Fruit fly (Drosophila melanogaster): Measurements from ENCODE around the gene CG45101.

CG45101 gene

DNA sequence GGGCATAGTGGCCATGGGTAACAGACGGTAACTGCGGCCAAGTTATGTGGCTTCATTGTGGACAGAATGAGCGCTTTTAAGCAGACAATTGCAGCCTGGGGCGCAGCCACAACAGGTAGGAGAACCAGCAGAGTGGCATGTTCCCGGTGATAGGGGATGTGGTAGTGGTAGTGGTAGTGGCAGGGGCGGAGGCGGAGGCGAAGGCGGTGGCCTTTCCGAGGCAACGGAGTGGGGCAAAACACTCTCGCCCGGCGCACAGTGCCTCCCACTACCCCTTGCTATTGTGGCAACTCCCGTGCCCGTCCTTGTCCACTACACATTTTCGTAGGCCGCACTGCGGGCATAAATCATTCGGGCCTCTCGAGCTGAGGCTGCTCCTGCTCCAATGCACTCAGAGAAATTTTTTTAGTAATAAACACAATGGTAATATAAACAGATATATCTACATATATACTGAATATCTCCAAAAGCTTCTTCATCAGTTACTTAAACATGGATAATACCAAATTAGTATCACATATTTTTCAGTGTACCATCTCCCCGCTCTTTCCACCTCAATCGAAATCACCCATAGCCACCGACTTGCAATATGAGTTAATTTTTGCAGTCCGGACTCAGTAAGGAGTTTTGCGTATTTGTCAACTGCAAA, 31.3 kb upstream of the CG45101 start (continued):
- TF ChIP-seq ss (GFP tag; optimal IDR thresholded peaks at IDR 0.05): peak; percentile 74 to 78
- TF ChIP-seq Ets21C (GFP tag; optimal IDR thresholded peaks at IDR 0.05): peak; percentile 36
- peak; percentile 76 for TF ChIP-seq achi (GFP tag; optimal IDR thresholded peaks at IDR 0.05)
- peak; percentile 59 for TF ChIP-seq CG6792 (GFP tag; optimal IDR thresholded peaks at IDR 0.05)
- peak; percentile 56 for TF ChIP-seq Sox102F (GFP tag; optimal IDR thresholded peaks at IDR 0.05)
- peak; percentile 64 for TF ChIP-seq fd59A (GFP tag; optimal IDR thresholded peaks at IDR 0.05)
- peak; percentile 71 for TF ChIP-seq Lpt (GFP tag; optimal IDR thresholded peaks at IDR 0.05)
- TF ChIP-seq Sox14 (GFP tag; optimal IDR thresholded peaks at IDR 0.05): peak; percentile 69
- TF ChIP-seq Blimp-1 (GFP tag; optimal IDR thresholded peaks at IDR 0.05): peak; percentile 70
- peak; percentile 80 for TF ChIP-seq OdsH (GFP tag; optimal IDR thresholded peaks at IDR 0.05)
- TF ChIP-seq Eip93F (GFP tag; optimal IDR thresholded peaks at IDR 0.05): no peak
- peak; percentile 80 for TF ChIP-seq CG10631 (GFP tag; optimal IDR thresholded peaks at IDR 0.05)
- TF ChIP-seq CG6276 (GFP tag; optimal IDR thresholded peaks at IDR 0.05): peak; percentile 76
- TF ChIP-seq CG9139 (GFP tag; optimal IDR thresholded peaks at IDR 0.05): peak; percentile 59
- peak; percentile 96 for TF ChIP-seq Eip78C (GFP tag)
- peak; percentile 60 for TF ChIP-seq CG34406 (GFP tag; optimal IDR thresholded peaks at IDR 0.05)
- peak; percentile 33 to 46 for TF ChIP-seq salr (GFP tag; optimal IDR thresholded peaks at IDR 0.05)
- peak; percentile 71 for TF ChIP-seq CG3919 (GFP tag; optimal IDR thresholded peaks at IDR 0.05)
- peak; percentile 81 for TF ChIP-seq esn (GFP tag; optimal IDR thresholded peaks at IDR 0.05)
- TF ChIP-seq Gug (GFP tag; IDR thresholded peaks at IDR 0.05): peak; percentile 78
- peak; percentile 40 for TF ChIP-seq CG4318 (GFP tag; optimal IDR thresholded peaks at IDR 0.05)
- peak; percentile 79 for TF ChIP-seq CG3032 (tag; optimal IDR thresholded peaks at IDR 0.05)
- TF ChIP-seq CG8632 (GFP tag; optimal IDR thresholded peaks at IDR 0.05): peak; percentile 59
- TF ChIP-seq Eip75B (GFP tag; optimal IDR thresholded peaks at IDR 0.05): peak; percentile 79
- peak; percentile 66 for TF ChIP-seq CG11762 (GFP tag; optimal IDR thresholded peaks at IDR 0.05; ENCODE audit: insufficient read depth)
- TF ChIP-seq Hr4 (GFP tag; optimal IDR thresholded peaks at IDR 0.05): peak; percentile 89
- peak; percentile 64 for TF ChIP-seq net (GFP tag; optimal IDR thresholded peaks at IDR 0.05)
- TF ChIP-seq cyc (GFP tag; optimal IDR thresholded peaks at IDR 0.05): peak; percentile 54

DNA sequence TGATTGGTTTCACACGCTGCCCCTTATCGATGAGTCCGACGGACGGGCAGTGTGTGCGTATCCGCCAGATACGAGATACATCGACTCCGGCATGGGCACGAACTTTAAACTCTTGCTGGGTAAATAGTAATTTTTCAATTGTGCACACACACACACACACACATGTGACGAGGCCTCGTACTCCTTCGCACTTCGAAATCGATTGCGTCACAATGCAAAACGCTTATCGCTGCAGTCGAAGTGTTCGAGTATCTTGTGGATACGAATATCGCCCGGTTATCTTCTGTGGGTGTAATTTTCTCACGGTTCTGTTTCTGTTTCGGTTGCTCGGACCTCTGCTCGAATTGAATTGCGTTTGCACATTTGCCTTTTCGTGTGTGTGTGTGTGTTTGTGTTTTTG, 29.8 kb upstream of the CG45101 start:
- TF ChIP-seq CG6854 (GFP tag; optimal IDR thresholded peaks at IDR 0.05) (no peak), CG3919 (GFP tag; optimal IDR thresholded peaks at IDR 0.05) (no peak), vri (GFP tag; optimal IDR thresholded peaks at IDR 0.05) (peak; percentile 63), achi (GFP tag; optimal IDR thresholded peaks at IDR 0.05) (no peak)

DNA sequence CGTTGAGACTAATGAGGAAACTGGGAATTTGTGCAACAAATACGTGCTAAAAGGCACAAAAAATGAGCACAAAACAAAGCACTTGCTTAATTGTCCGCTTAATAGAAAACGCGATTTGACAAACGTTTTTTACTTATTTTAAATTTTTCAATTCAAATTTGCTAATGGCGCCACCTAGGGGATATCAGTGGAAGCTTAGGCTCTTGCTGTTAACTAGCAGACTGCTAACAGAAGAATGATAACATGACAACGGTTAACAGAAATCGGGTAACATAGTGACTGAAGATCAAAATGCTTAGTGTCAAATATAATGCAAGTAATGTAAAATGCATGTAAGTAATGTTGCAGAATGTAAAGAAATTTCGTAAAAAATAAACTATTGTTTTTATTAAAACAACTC, 23.6 kb upstream of the CG45101 start:
- TF ChIP-seq Ets96B (tag; optimal IDR thresholded peaks at IDR 0.05) (no peak), CG16779 (tag; optimal IDR thresholded peaks at IDR 0.05) (no peak), CG10669 (GFP tag; optimal IDR thresholded peaks at IDR 0.05) (no peak), CG8319 (GFP tag; optimal IDR thresholded peaks at IDR 0.05) (no peak), Gug (GFP tag; IDR thresholded peaks at IDR 0.05) (no peak), Met (GFP tag; optimal IDR thresholded peaks at IDR 0.05) (no peak), CG6808 (GFP tag; optimal IDR thresholded peaks at IDR 0.05) (no peak), Sox102F (GFP tag; optimal IDR thresholded peaks at IDR 0.05) (no peak), ss (GFP tag; optimal IDR thresholded peaks at IDR 0.05) (no peak), net (GFP tag; optimal IDR thresholded peaks at IDR 0.05) (no peak), svp (GFP tag) (no peak), spab (GFP tag; optimal IDR thresholded peaks at IDR 0.05) (no peak), Hr39 (GFP tag; optimal IDR thresholded peaks at IDR 0.05) (no peak), Lpt (GFP tag; optimal IDR thresholded peaks at IDR 0.05) (no peak), CG4318 (GFP tag; optimal IDR thresholded peaks at IDR 0.05) (no peak), fd85E (GFP tag; optimal IDR thresholded peaks at IDR 0.05) (no peak), cyc (GFP tag; optimal IDR thresholded peaks at IDR 0.05) (no peak)

Data from whole organism, prepupa.